Worm (Caenorhabditis elegans): Measurements from ENCODE around the gene col-150.

DNA sequence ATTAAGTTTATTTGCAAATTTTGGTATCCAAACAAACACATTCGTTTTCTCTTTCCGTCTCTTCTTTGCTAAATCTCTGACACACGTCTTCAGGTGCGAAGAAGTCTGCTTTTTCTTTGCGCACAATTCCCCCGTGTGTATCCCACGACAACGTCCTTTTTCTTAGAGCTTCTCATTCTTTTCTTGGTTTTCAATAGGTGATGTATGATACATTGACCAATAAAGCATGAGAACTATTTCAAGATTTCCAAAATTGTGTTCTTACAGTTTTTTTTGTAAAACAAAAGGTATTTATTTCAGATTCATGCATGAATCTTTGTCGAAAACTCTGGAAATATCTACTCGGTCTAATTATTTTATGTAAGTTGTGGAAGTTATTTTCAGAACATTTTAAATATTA is 4.7 kb downstream of the col-150 start, which contains the start of gene B0024.15:
- TF ChIP-seq ama-1 (optimal IDR thresholded peaks at IDR 0.05) (no peak), sma-9 (GFP tag; optimal IDR thresholded peaks at IDR 0.05) (no peak), sma-9 (tag; optimal IDR thresholded peaks at IDR 0.05) (no peak), mdl-1 (tag; optimal IDR thresholded peaks at IDR 0.05) (no peak), unc-62 (GFP tag; optimal IDR thresholded peaks at IDR 0.05) (no peak), snpc-4 (tag; optimal IDR thresholded peaks at IDR 0.05) (no peak), ZK546.5 (tag; optimal IDR thresholded peaks at IDR 0.05) (no peak), ztf-11 (tag; optimal IDR thresholded peaks at IDR 0.05) (no peak), unc-55 (GFP tag; optimal IDR thresholded peaks at IDR 0.05) (no peak), nhr-237 (tag; optimal IDR thresholded peaks at IDR 0.05) (no peak)
